Worm (Caenorhabditis elegans): ENCODE data around the gene ZK1307.1.

DNA sequence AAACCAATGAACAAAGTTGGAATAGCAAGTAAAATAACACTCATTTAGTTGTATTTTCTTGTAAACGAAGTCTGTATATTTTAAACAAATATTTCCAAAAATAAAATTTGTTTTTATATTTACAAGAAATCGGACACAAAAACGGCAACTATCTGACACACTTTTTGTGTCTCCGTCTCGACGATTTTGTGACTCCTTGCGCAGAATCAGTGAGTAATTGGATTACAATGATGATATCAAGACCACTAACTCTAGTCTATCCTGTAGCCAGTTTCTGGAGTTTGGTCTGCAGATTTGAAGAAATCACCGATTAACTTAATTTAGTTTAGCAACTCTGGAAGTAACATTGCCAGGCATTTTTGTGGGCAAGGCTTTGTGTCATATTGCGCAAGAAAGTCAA is 7.4 kb upstream of the ZK1307.1 start, which contains the start of gene cyp-13A10:
- TF ChIP-seq zag-1 (tag; optimal IDR thresholded peaks at IDR 0.05) = no peak
- no peak for TF ChIP-seq aly-2 (tag; optimal IDR thresholded peaks at IDR 0.05)
- TF ChIP-seq nhr-6 (tag; optimal IDR thresholded peaks at IDR 0.05) = no peak
- no peak for TF ChIP-seq ztf-4 (tag; optimal IDR thresholded peaks at IDR 0.05)
- TF ChIP-seq unc-62 (GFP tag; optimal IDR thresholded peaks at IDR 0.05) = no peak
- TF ChIP-seq ceh-82 (tag; optimal IDR thresholded peaks at IDR 0.05) = no peak
- TF ChIP-seq dmd-4 (tag; optimal IDR thresholded peaks at IDR 0.05) = no peak
- no peak for TF ChIP-seq lin-11 (tag; optimal IDR thresholded peaks at IDR 0.05)
- TF ChIP-seq snpc-4 (tag; optimal IDR thresholded peaks at IDR 0.05) = no peak
